Fruit fly (Drosophila melanogaster) whole organism, embryonic: ENCODE results near the gene CG32163.
A peak's percentile ranks its signal among the peaks of the same experiment; 100 is the strongest.

ENCODE experiments used
- BEAF-32 ChIP-seq: fragments of 200-800 bp; sonication (Bioruptor generic); optimal IDR thresholded peaks from 3 replicates; lab custom pipeline; 2017; ENCODE audit warnings: missing biosample characterization, missing genetic modification characterization, mild to moderate bottlenecking, moderate library complexity, missing genetic modification reagents
- Blimp-1 ChIP-seq: fragments of 200-800 bp; sonication (Bioruptor generic); optimal IDR thresholded peaks from 3 replicates; lab custom pipeline; 2018; ENCODE audit warnings: missing biosample characterization, missing genetic modification characterization, mild to moderate bottlenecking, moderate library complexity, missing genetic modification reagents
- CG1024 ChIP-seq: fragments of 200-800 bp; sonication (Bioruptor generic); IDR thresholded peaks from 2 replicates; pipeline ENCODE4 v1.3.6; 2022; ENCODE audit warnings: missing biosample characterization, missing genetic modification characterization
- CG12236 ChIP-seq: fragments of 200-800 bp; sonication (Bioruptor generic); optimal IDR thresholded peaks from 2 replicates; lab custom pipeline; 2016; ENCODE audit warnings: missing biosample characterization, missing genetic modification characterization
- CG12659 ChIP-seq: fragments of 200-800 bp; sonication (Bioruptor generic); optimal IDR thresholded peaks from 3 replicates; lab custom pipeline; 2017; ENCODE audit warnings: mild to moderate bottlenecking, missing biosample characterization, missing genetic modification reagents, missing genetic modification characterization
- CG12942 ChIP-seq: fragments of 200-800 bp; sonication (Bioruptor generic); optimal IDR thresholded peaks from 3 replicates; lab custom pipeline; 2016; ENCODE audit warnings: missing biosample characterization, missing genetic modification characterization
- CG15601 ChIP-seq: fragments of 200-800 bp; sonication (Bioruptor generic); optimal IDR thresholded peaks from 3 replicates; lab custom pipeline; 2019; ENCODE audit warnings: missing biosample characterization, mild to moderate bottlenecking, missing genetic modification characterization, moderate library complexity
- CG1603 ChIP-seq: fragments of 200-800 bp; sonication (Bioruptor generic); optimal IDR thresholded peaks from 2 replicates; lab custom pipeline; 2019; ENCODE audit warnings: missing biosample characterization, mild to moderate bottlenecking, missing genetic modification characterization, moderate library complexity
- CG1832 ChIP-seq: fragments of 200-800 bp; sonication (Bioruptor generic); optimal IDR thresholded peaks from 2 replicates; lab custom pipeline; 2017; ENCODE audit warnings: missing biosample characterization, mild to moderate bottlenecking, missing genetic modification characterization, inconsistent platforms
- CG31365 ChIP-seq: fragments of 200-800 bp; sonication (Bioruptor generic); optimal IDR thresholded peaks from 2 replicates; lab custom pipeline; 2018; ENCODE audit warnings: missing biosample characterization, mild to moderate bottlenecking, missing genetic modification characterization
- CG3163 ChIP-seq: fragments of 200-800 bp; sonication (Bioruptor generic); optimal IDR thresholded peaks from 3 replicates; lab custom pipeline; 2016; ENCODE audit warnings: missing biosample characterization, missing genetic modification characterization
- CG7987 ChIP-seq: fragments of 200-800 bp; sonication (Bioruptor generic); optimal IDR thresholded peaks from 2 replicates; lab custom pipeline; 2018; ENCODE audit warnings: missing biosample characterization, mild to moderate bottlenecking, missing genetic modification characterization, moderate library complexity
- CG8281 ChIP-seq: fragments of 200-800 bp; sonication (Bioruptor generic); optimal IDR thresholded peaks from 2 replicates; lab custom pipeline; 2018; ENCODE audit warnings: missing biosample characterization, mild to moderate bottlenecking, missing genetic modification characterization, moderate library complexity
- CG8478 ChIP-seq: fragments of >200 bp; optimal IDR thresholded peaks from 2 replicates; lab custom pipeline; 2018
- CG9437 ChIP-seq: fragments of 200-800 bp; sonication (Bioruptor generic); optimal IDR thresholded peaks from 2 replicates; lab custom pipeline; 2018; ENCODE audit warnings: missing biosample characterization, mild to moderate bottlenecking, missing genetic modification characterization
- CG9817 ChIP-seq: fragments of 200-800 bp; sonication (Bioruptor generic); optimal IDR thresholded peaks from 2 replicates; lab custom pipeline; 2018; ENCODE audit warnings: missing biosample characterization, mild to moderate bottlenecking, missing genetic modification characterization, moderate library complexity
- CG9876 ChIP-seq: fragments of 200-800 bp; sonication (Bioruptor generic); optimal IDR thresholded peaks from 2 replicates; lab custom pipeline; 2016; ENCODE audit warnings: missing biosample characterization, missing genetic modification characterization
- CkIIα-i1 ChIP-seq: fragments of 200-800 bp; sonication (Bioruptor generic); IDR thresholded peaks from 2 replicates; pipeline ENCODE4 v1.3.6; 2022; ENCODE audit warnings: missing biosample characterization, missing genetic modification characterization
- Dip2 ChIP-seq: fragments of 200-800 bp; sonication (Bioruptor generic); IDR thresholded peaks from 2 replicates; pipeline ENCODE4 v1.3.6; 2022; ENCODE audit warnings: missing biosample characterization, missing genetic modification characterization
- HLHmδ ChIP-seq: fragments of 200-800 bp; sonication (Bioruptor generic); optimal IDR thresholded peaks from 2 replicates; lab custom pipeline; 2018; ENCODE audit warnings: missing biosample characterization, mild to moderate bottlenecking, missing genetic modification characterization, moderate library complexity
- Hand ChIP-seq: fragments of 200-800 bp; sonication (Bioruptor generic); optimal IDR thresholded peaks from 2 replicates; lab custom pipeline; 2017; ENCODE audit warnings: mild to moderate bottlenecking, missing biosample characterization, missing genetic modification reagents, missing genetic modification characterization
- Kr ChIP-seq: fragments of 200-800 bp; sonication (Bioruptor generic); optimal IDR thresholded peaks from 2 replicates; lab custom pipeline; 2017; ENCODE audit warnings: missing biosample characterization, mild to moderate bottlenecking, missing genetic modification characterization
- NfI ChIP-seq: fragments of 200-800 bp; sonication (Bioruptor generic); optimal IDR thresholded peaks from 3 replicates; lab custom pipeline; 2018; ENCODE audit warnings: missing biosample characterization, mild to moderate bottlenecking, missing genetic modification characterization, moderate library complexity
- Oaz ChIP-seq: fragments of 200-800 bp; sonication (Bioruptor generic); IDR thresholded peaks from 2 replicates; pipeline ENCODE4 v1.3.6; 2022; ENCODE audit warnings: missing biosample characterization, missing genetic modification characterization
- Side ChIP-seq: fragments of 200-800 bp; sonication (Bioruptor generic); optimal IDR thresholded peaks from 2 replicates; lab custom pipeline; 2016; ENCODE audit warnings: missing biosample characterization, missing genetic modification characterization
- Six4 ChIP-seq: fragments of 200-800 bp; sonication (Bioruptor generic); optimal IDR thresholded peaks from 2 replicates; lab custom pipeline; 2016; ENCODE audit warnings: missing biosample characterization, missing genetic modification characterization
- Taf1 ChIP-seq: fragments of 200-800 bp; sonication (Bioruptor generic); IDR thresholded peaks from 2 replicates; pipeline ENCODE4 v1.3.6; 2022; ENCODE audit warnings: missing biosample characterization, missing genetic modification characterization
- caup ChIP-seq: fragments of 200-800 bp; sonication (Bioruptor generic); optimal IDR thresholded peaks from 3 replicates; lab custom pipeline; 2017; ENCODE audit warnings: missing biosample characterization, mild to moderate bottlenecking, missing genetic modification characterization, moderate library complexity; ENCODE audit not compliant: severe bottlenecking
- crc ChIP-seq: fragments of 200-800 bp; sonication (Bioruptor generic); optimal IDR thresholded peaks from 2 replicates; lab custom pipeline; 2016; ENCODE audit warnings: missing biosample characterization, missing genetic modification characterization
- dmrt99B ChIP-seq: fragments of 200-800 bp; sonication (Bioruptor generic); optimal IDR thresholded peaks from 2 replicates; lab custom pipeline; 2018; ENCODE audit warnings: missing biosample characterization, mild to moderate bottlenecking, missing genetic modification characterization, moderate library complexity
- dysf ChIP-seq: fragments of 200-800 bp; sonication (Bioruptor generic); IDR thresholded peaks from 3 replicates; pipeline ENCODE4 v1.3.6; 2022; ENCODE audit warnings: missing biosample characterization, missing genetic modification characterization
- gfzf ChIP-seq: fragments of 200-800 bp; sonication (Bioruptor generic); optimal IDR thresholded peaks from 2 replicates; lab custom pipeline; 2016; ENCODE audit warnings: missing biosample characterization, mild to moderate bottlenecking, missing genetic modification characterization, moderate library complexity
- gsb ChIP-seq: fragments of 200-800 bp; sonication (Bioruptor generic); IDR thresholded peaks from 2 replicates; pipeline ENCODE4 v1.3.6; 2022; ENCODE audit warnings: missing biosample characterization, missing genetic modification characterization
- kay ChIP-seq: fragments of 200-800 bp; sonication (Bioruptor generic); optimal IDR thresholded peaks from 2 replicates; lab custom pipeline; 2016; ENCODE audit warnings: missing biosample characterization, missing genetic modification characterization
- lilli ChIP-seq: fragments of 200-800 bp; sonication (Bioruptor generic); optimal IDR thresholded peaks from 3 replicates; lab custom pipeline; 2016; ENCODE audit warnings: missing biosample characterization, missing genetic modification characterization
- org-1 ChIP-seq: fragments of 200-800 bp; sonication (Bioruptor generic); optimal IDR thresholded peaks from 2 replicates; lab custom pipeline; 2017; ENCODE audit warnings: missing biosample characterization, missing genetic modification characterization
- pfk ChIP-seq: fragments of 200-800 bp; sonication (Bioruptor generic); optimal IDR thresholded peaks from 2 replicates; lab custom pipeline; 2018; ENCODE audit warnings: missing biosample characterization, mild to moderate bottlenecking, missing genetic modification characterization, moderate library complexity
- pnt ChIP-seq: fragments of 200-800 bp; sonication (Bioruptor generic); optimal IDR thresholded peaks from 3 replicates; lab custom pipeline; 2016; ENCODE audit warnings: missing biosample characterization, missing genetic modification characterization
- pzg ChIP-seq: fragments of 200-800 bp; sonication (Bioruptor generic); optimal IDR thresholded peaks from 3 replicates; lab custom pipeline; 2018; ENCODE audit warnings: missing biosample characterization, mild to moderate bottlenecking, missing genetic modification characterization, moderate library complexity
- ro ChIP-seq: fragments of 200-800 bp; sonication (Bioruptor generic); IDR thresholded peaks from 2 replicates; pipeline ENCODE4 v1.3.6; 2022; ENCODE audit warnings: missing biosample characterization, missing genetic modification characterization
- schlank ChIP-seq: fragments of 200-800 bp; sonication (Bioruptor generic); optimal IDR thresholded peaks from 2 replicates; lab custom pipeline; 2018; ENCODE audit warnings: missing biosample characterization, mild to moderate bottlenecking, missing genetic modification characterization
- sima ChIP-seq: fragments of 200-800 bp; sonication (Bioruptor generic); optimal IDR thresholded peaks from 2 replicates; lab custom pipeline; 2016; ENCODE audit warnings: missing biosample characterization, missing genetic modification characterization
- sisA ChIP-seq: fragments of 200-800 bp; sonication (Bioruptor generic); IDR thresholded peaks from 2 replicates; pipeline ENCODE4 v1.3.6; 2022; ENCODE audit warnings: missing biosample characterization, missing genetic modification characterization
- sr ChIP-seq: fragments of 200-800 bp; sonication (Bioruptor generic); IDR thresholded peaks from 3 replicates; pipeline ENCODE4 v1.3.6; 2022; ENCODE audit warnings: missing biosample characterization, missing genetic modification characterization
- stc ChIP-seq: fragments of 200-800 bp; sonication (Bioruptor generic); IDR thresholded peaks from 2 replicates; pipeline ENCODE4 v1.3.6; 2022; ENCODE audit warnings: missing biosample characterization, missing genetic modification characterization
- tll ChIP-seq, 2 experiments: fragments of 200-800 bp in 1 of 2; fragments of >200 bp in 1 of 2; sonication (Bioruptor generic) in 1 of 2; optimal IDR thresholded peaks; 2 replicates each; lab custom pipeline; 2017 to 2019; ENCODE audit warnings: missing biosample characterization in 2 of 2, missing genetic modification characterization in 2 of 2, mild to moderate bottlenecking in 1 of 2, moderate library complexity in 1 of 2
- usp ChIP-seq: fragments of >200 bp; optimal IDR thresholded peaks from 2 replicates; lab custom pipeline; 2017; ENCODE audit warnings: missing biosample characterization, missing genetic modification characterization
- wek ChIP-seq: fragments of 200-800 bp; sonication (Bioruptor generic); optimal IDR thresholded peaks from 3 replicates; lab custom pipeline; 2018; ENCODE audit warnings: missing biosample characterization, mild to moderate bottlenecking, missing genetic modification characterization, moderate library complexity
- wor ChIP-seq: fragments of 200-800 bp; sonication (Bioruptor generic); IDR thresholded peaks from 2 replicates; pipeline ENCODE4 v1.3.6; 2022; ENCODE audit warnings: missing biosample characterization, missing genetic modification characterization
- zen2 ChIP-seq: fragments of 200-800 bp; sonication (Bioruptor generic); IDR thresholded peaks from 3 replicates; pipeline ENCODE4 v1.3.6; 2022; ENCODE audit warnings: missing biosample characterization, missing genetic modification characterization; ENCODE audit not compliant: partially characterized antibody
- zfh2 ChIP-seq: fragments of 200-800 bp; sonication (Bioruptor generic); optimal IDR thresholded peaks from 2 replicates; lab custom pipeline; 2016; ENCODE audit warnings: missing biosample characterization, missing genetic modification characterization

CG32163 gene

dm6 chr3L:16582678-16583315, 4.2 kb upstream of the CG32163 start, which contains the start of gene Rpn12 (continued):
- TF ChIP-seq stc (GFP tag; lab: Robert Waterston, UW) (no peak), dysf (GFP tag; lab: Robert Waterston, UW) (no peak), HLHmδ (GFP tag; lab: Kevin White, UChicago) (no peak), lilli (peak; percentile 58), Blimp-1 (peak; percentile 53), CkIIα-i1 (GFP tag; lab: Robert Waterston, UW) (no peak), wek (GFP tag; lab: Kevin White, UChicago) (no peak), Dip2 (GFP tag; lab: Robert Waterston, UW) (no peak), Oaz (GFP tag; lab: Robert Waterston, UW) (no peak), CG9437 (GFP tag; lab: Kevin White, UChicago) (no peak), CG1024 (GFP tag; lab: Robert Waterston, UW) (no peak), usp (GFP tag; lab: Kevin White, UChicago) (no peak), Side (GFP tag; lab: Kevin White, UChicago) (no peak), gsb (GFP tag; lab: Robert Waterston, UW) (no peak), CG8478 (lab: Kevin White, UChicago) (no peak), CG8281 (tag; lab: Kevin White, UChicago) (no peak), sima (GFP tag; lab: Kevin White, UChicago) (no peak), NfI (GFP tag; lab: Kevin White, UChicago) (peak; percentile 37), Taf1 (GFP tag; lab: Robert Waterston, UW) (0 out of 2 replicates have a peak, but pooled peaks have one; percentile 25), schlank (tag; lab: Kevin White, UChicago) (no peak), CG15601 (tag; lab: Kevin White, UChicago) (no peak), tll (GFP tag; optimal IDR thresholded peaks at IDR 0.05; lab: Kevin White, UChicago) (no peak), wor (GFP tag; lab: Robert Waterston, UW) (no peak), Kr (GFP tag; lab: Kevin White, UChicago) (no peak), sr (GFP tag; lab: Robert Waterston, UW) (no peak), CG31365 (no peak), zen2 (GFP tag; lab: Robert Waterston, UW) (peak; percentile 80), zfh2 (GFP tag; lab: Kevin White, UChicago) (peak; percentile 29), CG1603 (peak; percentile 50), CG3163 (GFP tag; lab: Kevin White, UChicago) (no peak), dmrt99B (tag; lab: Kevin White, UChicago) (no peak), gfzf (peak; percentile 8), CG12236 (GFP tag; lab: Kevin White, UChicago) (no peak), CG9876 (no peak), Six4 (GFP tag; lab: Kevin White, UChicago) (no peak), pnt (GFP tag; lab: Kevin White, UChicago) (no peak), CG9817 (tag; lab: Kevin White, UChicago) (peak; percentile 40), Hand (GFP tag; lab: Kevin White, UChicago) (no peak), ro (no peak), CG1832 (no peak), pzg (GFP tag; lab: Kevin White, UChicago) (peak; percentile 58), CG12942 (no peak), kay (no peak), sisA (no peak), org-1 (GFP tag; lab: Kevin White, UChicago) (no peak), CG7987 (GFP tag; lab: Kevin White, UChicago) (no peak), crc (no peak), BEAF-32 (GFP tag; lab: Kevin White, UChicago) (peak; percentile 79), pfk (GFP tag; lab: Kevin White, UChicago) (no peak), CG12659 (GFP tag; lab: Kevin White, UChicago) (peak; percentile 43), caup (no peak)
